Fruit fly (Drosophila melanogaster) whole organism, embryonic: Measurements from ENCODE around the gene CG6051.
A peak's percentile ranks its signal among the peaks of the same experiment; 100 is the strongest.

ENCODE experiments used
- Blimp-1 ChIP-seq: fragments of 200-800 bp; sonication (Bioruptor generic); optimal IDR thresholded peaks from 3 replicates; lab custom pipeline; 2018; ENCODE audit warnings: missing biosample characterization, missing genetic modification characterization, mild to moderate bottlenecking, moderate library complexity, missing genetic modification reagents
- BtbVII ChIP-seq: fragments of 200-800 bp; sonication (Bioruptor generic); optimal IDR thresholded peaks from 3 replicates; lab custom pipeline; 2017; ENCODE audit warnings: missing biosample characterization, mild to moderate bottlenecking, missing genetic modification characterization
- CG1024 ChIP-seq: fragments of 200-800 bp; sonication (Bioruptor generic); IDR thresholded peaks from 2 replicates; pipeline ENCODE4 v1.3.6; 2022; ENCODE audit warnings: missing biosample characterization, missing genetic modification characterization
- CG10959 ChIP-seq: fragments of 200-800 bp; sonication (Bioruptor generic); IDR thresholded peaks from 2 replicates; pipeline ENCODE4 v1.3.6; 2022; ENCODE audit warnings: missing biosample characterization, missing genetic modification characterization
- CG11456 ChIP-seq: fragments of 200-800 bp; sonication (Bioruptor generic); IDR thresholded peaks from 3 replicates; pipeline ENCODE4 v1.3.6; 2022; ENCODE audit warnings: missing biosample characterization, missing genetic modification characterization
- CG11504 ChIP-seq: fragments of 200-800 bp; sonication (Bioruptor generic); optimal IDR thresholded peaks from 3 replicates; lab custom pipeline; 2019; ENCODE audit warnings: missing biosample characterization, mild to moderate bottlenecking, missing genetic modification characterization, moderate library complexity
- CG12155 ChIP-seq: fragments of 200-800 bp; sonication (Bioruptor generic); optimal IDR thresholded peaks from 3 replicates; lab custom pipeline; 2016; ENCODE audit warnings: missing biosample characterization, missing genetic modification characterization
- CG12769 ChIP-seq: fragments of 200-800 bp; sonication (Bioruptor generic); optimal IDR thresholded peaks from 2 replicates; lab custom pipeline; 2019; ENCODE audit warnings: missing biosample characterization, mild to moderate bottlenecking, missing genetic modification characterization, moderate library complexity
- CG17612 ChIP-seq: fragments of 200-800 bp; sonication (Bioruptor generic); IDR thresholded peaks from 2 replicates; pipeline ENCODE4 v1.3.6; 2022; ENCODE audit warnings: missing biosample characterization, missing genetic modification characterization
- CG18764 ChIP-seq: fragments of 200-800 bp; sonication (Bioruptor generic); optimal IDR thresholded peaks from 3 replicates; lab custom pipeline; 2016; ENCODE audit warnings: missing biosample characterization, missing genetic modification characterization
- CG3163 ChIP-seq: fragments of 200-800 bp; sonication (Bioruptor generic); optimal IDR thresholded peaks from 3 replicates; lab custom pipeline; 2016; ENCODE audit warnings: missing biosample characterization, missing genetic modification characterization
- CG7372 ChIP-seq: fragments of 200-800 bp; sonication (Bioruptor generic); IDR thresholded peaks from 2 replicates; pipeline ENCODE4 v1.3.6; 2022; ENCODE audit warnings: missing biosample characterization, missing genetic modification characterization
- CG7987 ChIP-seq: fragments of 200-800 bp; sonication (Bioruptor generic); optimal IDR thresholded peaks from 2 replicates; lab custom pipeline; 2018; ENCODE audit warnings: missing biosample characterization, mild to moderate bottlenecking, missing genetic modification characterization, moderate library complexity
- CG8290 ChIP-seq, 3 experiments: fragments of 200-800 bp; sonication (Bioruptor generic); optimal IDR thresholded peaks; 2 replicates each; lab custom pipeline; 2016 to 2019; ENCODE audit warnings: missing biosample characterization in 3 of 3, missing genetic modification characterization in 3 of 3, mild to moderate bottlenecking in 2 of 3, moderate library complexity in 1 of 3
- CG8765 ChIP-seq: fragments of 200-800 bp; sonication (Bioruptor generic); IDR thresholded peaks from 2 replicates; pipeline ENCODE4 v1.3.6; 2022; ENCODE audit warnings: missing biosample characterization, missing genetic modification characterization
- E2f2 ChIP-seq: fragments of 200-800 bp; sonication (Bioruptor generic); IDR thresholded peaks from 2 replicates; pipeline ENCODE4 v1.3.6; 2022; ENCODE audit warnings: missing biosample characterization, missing genetic modification characterization
- ERR ChIP-seq: fragments of 200-800 bp; sonication (Bioruptor generic); optimal IDR thresholded peaks from 2 replicates; lab custom pipeline; 2016; ENCODE audit warnings: missing biosample characterization, missing genetic modification characterization
- Hr78 ChIP-seq, 2 experiments: fragments of 200-800 bp in 1 of 2; fragments of >200 bp in 1 of 2; sonication (Bioruptor generic) in 1 of 2; optimal IDR thresholded peaks; 2 replicates each; lab custom pipeline; 2017 to 2019; ENCODE audit warnings: missing biosample characterization in 2 of 2, missing genetic modification characterization in 2 of 2, mild to moderate bottlenecking in 1 of 2, moderate library complexity in 1 of 2
- MBD-R2 ChIP-seq: fragments of 200-800 bp; sonication (Bioruptor generic); IDR thresholded peaks from 2 replicates; pipeline ENCODE4 v1.3.6; 2022; ENCODE audit warnings: missing biosample characterization, missing genetic modification characterization
- Oaz ChIP-seq: fragments of 200-800 bp; sonication (Bioruptor generic); IDR thresholded peaks from 2 replicates; pipeline ENCODE4 v1.3.6; 2022; ENCODE audit warnings: missing biosample characterization, missing genetic modification characterization
- Pdp1 ChIP-seq, 2 experiments: fragments of 200-800 bp; sonication (Bioruptor generic); optimal IDR thresholded peaks; 3 replicates each; lab custom pipeline; 2016; ENCODE audit warnings: missing biosample characterization in 2 of 2, missing genetic modification characterization in 2 of 2, mild to moderate bottlenecking in 1 of 2, moderate library complexity in 1 of 2
- Sin3A ChIP-seq: fragments of >200 bp; optimal IDR thresholded peaks from 2 replicates; lab custom pipeline; 2018
- Sox102F ChIP-seq: fragments of 200-800 bp; sonication (Bioruptor generic); optimal IDR thresholded peaks from 2 replicates; lab custom pipeline; 2018; ENCODE audit warnings: missing biosample characterization, mild to moderate bottlenecking, missing genetic modification characterization, moderate library complexity
- Trl ChIP-seq, 3 experiments: fragments of >200 bp in 2 of 3; fragments of 200-800 bp in 1 of 3; sonication (Bioruptor generic) in 1 of 3; optimal IDR thresholded peaks; 2 replicates in 1 of 3; 3 replicates in 2 of 3; lab custom pipeline; 2016 to 2017; ENCODE audit warnings: missing biosample characterization in 1 of 3, missing genetic modification characterization in 1 of 3
- fru ChIP-seq: fragments of >200 bp; optimal IDR thresholded peaks from 2 replicates; lab custom pipeline; 2017
- gce ChIP-seq: fragments of 200-800 bp; sonication (Bioruptor generic); IDR thresholded peaks from 3 replicates; pipeline ENCODE4 v1.3.6; 2022; ENCODE audit warnings: missing biosample characterization, missing genetic modification characterization
- grau ChIP-seq: fragments of 200-800 bp; optimal IDR thresholded peaks from 3 replicates; lab custom pipeline; 2019; ENCODE audit warnings: missing biosample characterization, mild to moderate bottlenecking, missing genetic modification characterization, moderate library complexity
- hbn ChIP-seq: fragments of 200-800 bp; sonication (Bioruptor generic); IDR thresholded peaks from 2 replicates; pipeline ENCODE4 v1.3.6; 2022; ENCODE audit warnings: missing biosample characterization, missing genetic modification characterization; ENCODE audit not compliant: partially characterized antibody
- jing ChIP-seq: fragments of 200-800 bp; sonication (Bioruptor generic); optimal IDR thresholded peaks from 2 replicates; lab custom pipeline; 2018; ENCODE audit warnings: missing biosample characterization, mild to moderate bottlenecking, missing genetic modification characterization
- kni ChIP-seq: fragments of 200-800 bp; sonication (Bioruptor generic); optimal IDR thresholded peaks from 3 replicates; lab custom pipeline; 2017; ENCODE audit warnings: mild to moderate bottlenecking, missing biosample characterization, missing genetic modification reagents, missing genetic modification characterization
- pros ChIP-seq: fragments of 200-800 bp; sonication (Bioruptor generic); optimal IDR thresholded peaks from 3 replicates; lab custom pipeline; 2019; ENCODE audit warnings: missing biosample characterization, mild to moderate bottlenecking, missing genetic modification characterization, moderate library complexity
- ranshi ChIP-seq: fragments of 200-800 bp; sonication (Bioruptor generic); IDR thresholded peaks from 2 replicates; pipeline ENCODE4 v1.3.6; 2022; ENCODE audit warnings: missing biosample characterization, missing genetic modification characterization
- sens ChIP-seq: fragments of 200-800 bp; sonication (Bioruptor generic); peaks from one replicate; lab custom pipeline; 2016; ENCODE audit warnings: missing biosample characterization, missing genetic modification characterization
- slou ChIP-seq: fragments of 200-800 bp; sonication (Bioruptor generic); optimal IDR thresholded peaks from 3 replicates; lab custom pipeline; 2016; ENCODE audit warnings: missing biosample characterization, missing genetic modification characterization
- so ChIP-seq: fragments of 200-800 bp; sonication (Bioruptor generic); IDR thresholded peaks from 3 replicates; pipeline ENCODE4 v1.3.6; 2022; ENCODE audit warnings: missing biosample characterization, missing genetic modification characterization
- tap ChIP-seq: fragments of 200-800 bp; optimal IDR thresholded peaks from 3 replicates; lab custom pipeline; 2019; ENCODE audit warnings: missing biosample characterization, mild to moderate bottlenecking, missing genetic modification characterization, moderate library complexity
- vvl ChIP-seq: fragments of 200-800 bp; sonication (Bioruptor generic); IDR thresholded peaks from 2 replicates; pipeline ENCODE4 v1.3.6; 2022; ENCODE audit warnings: missing biosample characterization, missing genetic modification characterization
- z ChIP-seq: fragments of 200-800 bp; sonication (Bioruptor generic); IDR thresholded peaks from 3 replicates; pipeline ENCODE4 v1.3.6; 2022; ENCODE audit warnings: missing biosample characterization, missing genetic modification characterization

Gene CG6051

DNA sequence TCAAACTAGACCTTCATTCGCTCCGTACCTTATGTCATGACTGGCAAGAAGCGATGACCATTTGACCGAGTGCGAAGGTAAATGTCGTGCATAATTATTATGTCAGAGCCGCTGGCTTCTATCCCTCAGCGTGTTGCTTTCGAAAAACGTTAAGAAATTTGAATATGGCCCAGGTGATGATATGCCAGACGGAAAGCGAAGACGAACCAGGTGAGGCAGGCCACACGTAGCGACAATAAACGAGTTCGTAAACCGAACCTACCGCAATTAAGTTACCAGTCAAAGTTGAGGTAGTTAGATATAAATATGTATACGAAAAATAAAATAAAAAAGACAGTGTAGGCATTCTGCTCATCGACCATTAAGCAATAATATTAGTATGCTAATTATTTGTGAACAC, 74.3 kb downstream of the CG6051 start (continued):
- TF ChIP-seq CG8290 (GFP tag; optimal IDR thresholded peaks at IDR 0.05; lab: Kevin White, UChicago) = no peak
- TF ChIP-seq CG8290 (tag; optimal IDR thresholded peaks at IDR 0.05; lab: Kevin White, UChicago) = no peak
- TF ChIP-seq tap = no peak
- peak; percentile 28 for TF ChIP-seq pros (GFP tag; lab: Kevin White, UChicago)
- TF ChIP-seq ranshi = no peak
- no peak for TF ChIP-seq so
- TF ChIP-seq CG11504 = no peak
- TF ChIP-seq CG11456 (GFP tag; lab: Robert Waterston, UW) = no peak
- TF ChIP-seq jing (GFP tag; lab: Kevin White, UChicago) = no peak
- TF ChIP-seq Sin3A (lab: Kevin White, UChicago) = no peak
- no peak for TF ChIP-seq Oaz (GFP tag; lab: Robert Waterston, UW)
- TF ChIP-seq Hr78 (GFP tag; optimal IDR thresholded peaks at IDR 0.05; lab: Kevin White, UChicago) = peak in 1 of 2 experiments; percentile 70
- no peak for TF ChIP-seq CG18764
- no peak for TF ChIP-seq CG7987 (GFP tag; lab: Kevin White, UChicago)
- TF ChIP-seq CG7372 (GFP tag; lab: Robert Waterston, UW) = no peak
- TF ChIP-seq gce (GFP tag; lab: Robert Waterston, UW) = no peak
- no peak for TF ChIP-seq CG8765 (GFP tag; lab: Robert Waterston, UW)
- TF ChIP-seq E2f2 (GFP tag; lab: Robert Waterston, UW) = no peak
- TF ChIP-seq Pdp1 (GFP tag; optimal IDR thresholded peaks at IDR 0.05; lab: Kevin White, UChicago) = peak in 1 of 2 experiments; percentile 80
- TF ChIP-seq hbn = no peak
- no peak for TF ChIP-seq grau
- no peak for TF ChIP-seq ERR
- TF ChIP-seq CG10959 (GFP tag; lab: Robert Waterston, UW) = no peak
- TF ChIP-seq kni (GFP tag; lab: Kevin White, UChicago) = peak; percentile 9
- TF ChIP-seq CG12769 (tag; lab: Kevin White, UChicago) = no peak
- TF ChIP-seq vvl (GFP tag; lab: Robert Waterston, UW) = peak; percentile 79
- no peak for TF ChIP-seq CG17612 (GFP tag; lab: Robert Waterston, UW)

DNA sequence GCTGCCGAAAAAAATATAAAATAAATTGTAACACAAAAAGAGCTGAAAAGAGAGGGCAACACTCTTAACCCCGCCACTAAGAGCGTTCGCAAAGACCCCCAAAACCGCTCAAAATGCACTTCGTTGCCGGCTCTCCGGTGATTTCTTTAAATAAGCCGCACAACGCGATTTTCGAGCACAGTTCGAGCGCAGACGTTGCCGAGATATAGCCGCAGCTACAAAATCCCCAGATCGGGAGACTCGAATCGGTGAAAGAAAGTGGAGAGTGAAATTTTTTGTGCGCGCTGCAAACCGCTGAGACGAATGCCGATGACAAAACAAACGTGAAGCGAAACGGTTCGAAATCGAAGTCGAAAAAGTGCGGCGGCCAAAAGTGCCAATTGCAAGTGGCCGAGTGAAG, 75.2 kb downstream of the CG6051 start, which contains the start of gene CG14257:
Gene CG14257 (plus strand): TSS at position 177 of the 400 bp plus-strand sequence.
- TF ChIP-seq Blimp-1 (GFP tag; lab: Kevin White, UChicago) = peak; percentile 57
- TF ChIP-seq Sox102F (GFP tag; lab: Kevin White, UChicago) = no peak
- no peak for TF ChIP-seq CG12155 (GFP tag; lab: Kevin White, UChicago)
- no peak for TF ChIP-seq BtbVII
- TF ChIP-seq slou (GFP tag; lab: Kevin White, UChicago) = no peak
- TF ChIP-seq sens (GFP tag; lab: Kevin White, UChicago) = peak; percentile 44
- peak; percentile 73; the same call in 2 of the 3 replicates for TF ChIP-seq z
- peak in 1 of 2 experiments; percentile 49 for TF ChIP-seq Trl (optimal IDR thresholded peaks at IDR 0.05; lab: Kevin White, UChicago)
- TF ChIP-seq Trl (GFP tag; optimal IDR thresholded peaks at IDR 0.05; lab: Kevin White, UChicago) = no peak
- no peak for TF ChIP-seq CG1024 (GFP tag; lab: Robert Waterston, UW)
- no peak for TF ChIP-seq CG7987 (GFP tag; lab: Kevin White, UChicago)
- no peak for TF ChIP-seq CG18764
- TF ChIP-seq fru (lab: Kevin White, UChicago) = no peak
- TF ChIP-seq MBD-R2 (GFP tag; lab: Robert Waterston, UW) = no peak
- TF ChIP-seq CG3163 (GFP tag; lab: Kevin White, UChicago) = peak; percentile 86
